Worm (Caenorhabditis elegans) whole organism, mixed stage, embryonic: ENCODE measurements around the gene lurp-1.

Source experiments
- blmp-1 ChIP-seq: fragments of 150-350 bp; optimal IDR thresholded peaks from 2 replicates; lab custom pipeline; 2014; ENCODE audit warnings: missing biosample characterization, missing genetic modification characterization
- ceh-43 ChIP-seq: fragments of 200-800 bp; sonication (Bioruptor generic); optimal IDR thresholded peaks from 2 replicates; lab custom pipeline; 2018; ENCODE audit warnings: mild to moderate bottlenecking, missing genetic modification characterization, moderate library complexity, missing compliant biosample characterization
- ces-1 ChIP-seq: fragments of 150-350 bp; optimal IDR thresholded peaks from 2 replicates; lab custom pipeline; 2014; ENCODE audit warnings: missing biosample characterization, missing genetic modification reagents, missing genetic modification characterization
- elt-1 ChIP-seq: sonication (generic microtip); optimal IDR thresholded peaks from 2 replicates; lab custom pipeline; 2017; ENCODE audit warnings: missing genetic modification characterization, mild to moderate bottlenecking, missing compliant biosample characterization, antibody characterized with exemption, moderate library complexity, borderline replicate concordance; ENCODE audit not compliant: insufficient read depth
- ham-2 ChIP-seq: fragments of 200-800 bp; sonication (Bioruptor generic); optimal IDR thresholded peaks from 2 replicates; lab custom pipeline; 2018; ENCODE audit warnings: mild to moderate bottlenecking, missing genetic modification characterization, missing compliant biosample characterization
- lin-13 ChIP-seq: fragments of 150-350 bp; optimal IDR thresholded peaks from 2 replicates; lab custom pipeline; 2014; ENCODE audit warnings: missing biosample characterization, missing genetic modification characterization
- lin-32 ChIP-seq: fragments of 200-800 bp; sonication (Bioruptor generic); optimal IDR thresholded peaks from 2 replicates; lab custom pipeline; 2018; ENCODE audit warnings: mild to moderate bottlenecking, missing genetic modification characterization, missing compliant biosample characterization
- mep-1 ChIP-seq: fragments of 150-350 bp; optimal IDR thresholded peaks from 2 replicates; lab custom pipeline; 2017; ENCODE audit warnings: missing biosample characterization, missing genetic modification reagents, missing genetic modification characterization, inconsistent platforms
- nhr-12 ChIP-seq: fragments of 150-350 bp; optimal IDR thresholded peaks from 2 replicates; lab custom pipeline; 2014; ENCODE audit warnings: missing biosample characterization, missing genetic modification characterization
- nhr-237 ChIP-seq: fragments of 150-350 bp; optimal IDR thresholded peaks from 2 replicates; lab custom pipeline; 2014; ENCODE audit warnings: missing biosample characterization, missing genetic modification characterization
- nhr-28 ChIP-seq: fragments of 150-350 bp; optimal IDR thresholded peaks from 2 replicates; lab custom pipeline; 2014; ENCODE audit warnings: missing biosample characterization, missing genetic modification characterization
- pha-4 ChIP-seq: fragments of 150-350 bp; optimal IDR thresholded peaks from 2 replicates; lab custom pipeline; 2018; ENCODE audit warnings: missing biosample characterization, missing genetic modification reagents, missing genetic modification characterization
- snpc-4 ChIP-seq: fragments of 150-350 bp; optimal IDR thresholded peaks from 2 replicates; lab custom pipeline; 2014; ENCODE audit warnings: missing biosample characterization, missing genetic modification characterization
- unc-62 ChIP-seq: fragments of 150-350 bp; optimal IDR thresholded peaks from 2 replicates; lab custom pipeline; 2014; ENCODE audit warnings: missing biosample characterization, missing genetic modification reagents, missing genetic modification characterization

DNA sequence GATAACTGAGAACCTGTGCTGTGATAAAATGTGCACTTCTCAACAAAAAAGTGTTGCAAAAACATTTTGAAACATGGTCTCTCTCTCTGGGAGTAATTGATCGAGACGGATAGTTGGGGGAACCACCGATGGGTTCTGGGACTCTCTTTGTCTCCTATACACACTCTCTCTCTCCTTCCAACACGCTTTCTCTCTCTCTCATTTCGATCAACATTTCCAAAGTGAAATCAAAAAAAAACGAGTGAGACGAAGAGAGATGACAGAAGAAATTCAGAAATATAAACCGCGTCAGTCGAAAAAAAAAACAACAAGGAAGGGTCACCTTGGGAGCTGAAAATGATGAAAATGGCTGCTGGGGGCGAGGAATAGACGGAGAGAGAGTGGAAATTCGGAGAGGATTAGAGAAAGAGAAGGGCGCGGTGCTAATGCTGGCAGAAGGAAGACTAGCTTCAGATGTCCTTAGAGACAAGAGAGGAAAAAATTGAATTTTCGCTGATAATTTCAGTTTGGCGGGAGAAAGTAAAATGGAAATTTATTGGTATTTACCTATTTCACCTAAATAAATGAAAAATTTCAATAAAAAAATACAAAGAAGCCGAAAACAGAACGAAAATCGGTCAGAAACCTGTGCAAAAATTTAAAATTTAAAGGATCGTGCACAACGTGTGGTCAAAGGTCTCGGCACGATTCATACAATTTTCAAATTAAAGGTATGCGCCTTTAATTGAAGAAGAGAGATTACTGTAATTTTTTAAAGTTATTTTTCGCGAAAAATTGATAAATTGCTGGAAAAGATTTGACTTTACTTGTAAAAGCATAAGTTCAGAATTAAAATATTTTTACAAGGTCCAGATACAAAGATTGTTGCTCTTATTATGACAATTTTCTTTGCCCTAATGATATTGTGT lies 17.7 kb upstream of the lurp-1 start:
- TF ChIP-seq ces-1 (GFP tag; lab: Kevin White, UChicago), result no peak
- no peak for TF ChIP-seq ham-2 (GFP tag; lab: Kevin White, UChicago)
- no peak for TF ChIP-seq nhr-237 (tag; lab: Kevin White, UChicago)
- TF ChIP-seq lin-32, result no peak
- TF ChIP-seq blmp-1, result no peak
- no peak for TF ChIP-seq ceh-43 (GFP tag; lab: Kevin White, UChicago)
- TF ChIP-seq nhr-12 (tag; lab: Kevin White, UChicago), result no peak
- no peak for TF ChIP-seq unc-62 (GFP tag; lab: Kevin White, UChicago)
- TF ChIP-seq pha-4 (tag; lab: Kevin White, UChicago), result no peak
- TF ChIP-seq lin-13 (tag; lab: Kevin White, UChicago), result no peak
- TF ChIP-seq nhr-28 (tag; lab: Kevin White, UChicago), result no peak
- TF ChIP-seq elt-1, result no peak
- TF ChIP-seq snpc-4, result no peak
- TF ChIP-seq mep-1 (tag; lab: Kevin White, UChicago), result no peak
